Worm (Caenorhabditis elegans): Measurements from ENCODE around the gene Y81G3A.1.

Y81G3A.1 gene

ce11 chrII:13073102-13073501 is 10.6 kb downstream of the Y81G3A.1 start, which contains the start of gene F42G4.5:
TSS of gene F42G4.5 (plus strand) at chrII:13073480.
- TF ChIP-seq skn-1 (tag; optimal IDR thresholded peaks at IDR 0.05): no peak
- TF ChIP-seq elt-2 (tag; optimal IDR thresholded peaks at IDR 0.05): peak; percentile 93
- TF ChIP-seq pqm-1 (tag; optimal IDR thresholded peaks at IDR 0.05): peak; percentile 81

- no peak for TF ChIP-seq unc-39 (tag; optimal IDR thresholded peaks at IDR 0.05)
- no peak for TF ChIP-seq nhr-43 (tag; optimal IDR thresholded peaks at IDR 0.05; ENCODE audit: poor library complexity, severe bottlenecking)
- TF ChIP-seq ama-1 (optimal IDR thresholded peaks at IDR 0.05): no peak
- no peak for TF ChIP-seq nhr-23 (tag; optimal IDR thresholded peaks at IDR 0.05)
- peak; percentile 84 for TF ChIP-seq lin-39 (tag; optimal IDR thresholded peaks at IDR 0.05)
- no peak for TF ChIP-seq nhr-67 (tag; optimal IDR thresholded peaks at IDR 0.05)
- TF ChIP-seq daf-12 (tag; optimal IDR thresholded peaks at IDR 0.05): no peak
- TF ChIP-seq zag-1 (tag; optimal IDR thresholded peaks at IDR 0.05): no peak
- TF ChIP-seq nhr-28 (tag; optimal IDR thresholded peaks at IDR 0.05): no peak
- no peak for TF ChIP-seq ztf-11 (tag; optimal IDR thresholded peaks at IDR 0.05)
- TF ChIP-seq egl-5 (tag; optimal IDR thresholded peaks at IDR 0.05): peak; percentile 6
- TF ChIP-seq nhr-12 (tag; optimal IDR thresholded peaks at IDR 0.05): no peak
- no peak for TF ChIP-seq pha-4 (tag; optimal IDR thresholded peaks at IDR 0.05)
- no peak for TF ChIP-seq jun-1 (tag; optimal IDR thresholded peaks at IDR 0.05)
- peak; percentile 47 for TF ChIP-seq elt-1 (tag; optimal IDR thresholded peaks at IDR 0.05)
- no peak for TF ChIP-seq nhr-237 (tag; optimal IDR thresholded peaks at IDR 0.05)
- no peak for TF ChIP-seq nhr-76 (tag; optimal IDR thresholded peaks at IDR 0.05)
- TF ChIP-seq aly-2 (tag; optimal IDR thresholded peaks at IDR 0.05): no peak
- no peak for TF ChIP-seq elt-3 (tag; optimal IDR thresholded peaks at IDR 0.05)
Measured at ce11 chrII:13066777-13067290, 16.9 kb downstream of the Y81G3A.1 start.

DNA sequence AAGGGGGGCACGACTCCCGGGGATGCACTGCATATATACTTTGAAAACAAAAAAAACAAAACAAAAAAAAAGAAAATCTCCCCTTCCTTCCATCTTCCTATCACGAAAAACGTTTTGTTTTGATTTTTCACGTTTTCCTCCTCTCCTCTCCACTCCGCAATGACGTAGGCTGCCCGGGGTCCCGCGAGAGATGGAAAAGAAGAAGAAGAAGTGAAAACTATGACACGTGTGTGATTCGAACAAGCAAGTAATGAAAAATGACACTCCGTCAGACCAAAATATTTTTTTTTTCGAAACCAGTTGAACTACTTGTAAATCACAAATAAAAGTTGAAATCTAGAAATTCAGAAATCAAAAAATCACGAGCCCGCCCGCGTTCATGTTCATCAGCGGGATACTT is 18.5 kb downstream of the Y81G3A.1 start:
- TF ChIP-seq nhr-28 (tag; optimal IDR thresholded peaks at IDR 0.05) (no peak), fkh-10 (GFP tag; optimal IDR thresholded peaks at IDR 0.05) (no peak), egl-27 (tag; optimal IDR thresholded peaks at IDR 0.05) (no peak), nfya-1 (tag; optimal IDR thresholded peaks at IDR 0.05; ENCODE audit: insufficient read depth) (peak; percentile 39), pha-4 (tag; optimal IDR thresholded peaks at IDR 0.05) (no peak), lin-15B (tag; optimal IDR thresholded peaks at IDR 0.05) (no peak), snpc-4 (tag; optimal IDR thresholded peaks at IDR 0.05) (no peak), R02D3.7 (tag; optimal IDR thresholded peaks at IDR 0.05) (no peak), zag-1 (tag; optimal IDR thresholded peaks at IDR 0.05) (no peak), hmg-11 (tag; optimal IDR thresholded peaks at IDR 0.05) (no peak), unc-62 (GFP tag; optimal IDR thresholded peaks at IDR 0.05) (no peak), daf-12 (tag; optimal IDR thresholded peaks at IDR 0.05) (no peak), ama-1 (optimal IDR thresholded peaks at IDR 0.05) (no peak), mdl-1 (tag; optimal IDR thresholded peaks at IDR 0.05) (peak; percentile 32), aly-2 (tag; optimal IDR thresholded peaks at IDR 0.05) (no peak), eor-1 (tag; optimal IDR thresholded peaks at IDR 0.05) (no peak)

DNA sequence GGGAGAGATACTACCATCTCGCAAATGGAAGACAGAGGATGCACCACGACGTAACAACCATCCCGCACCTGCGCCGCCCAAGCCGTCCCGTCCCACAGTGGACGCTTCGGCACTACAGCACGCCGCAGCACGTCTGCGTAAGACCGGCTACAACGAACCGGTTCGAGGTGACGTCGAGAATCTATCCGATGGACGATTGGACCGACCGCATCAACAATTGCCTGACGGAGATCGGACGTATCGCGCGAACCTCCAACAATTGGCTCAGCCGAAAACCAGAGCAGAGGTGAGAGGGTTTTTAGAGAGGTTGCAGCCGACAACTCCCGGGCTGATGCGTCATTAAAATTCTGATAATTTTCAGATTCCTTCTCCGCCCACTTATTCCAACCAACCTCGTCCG is 24.5 kb downstream of the Y81G3A.1 start:
- no peak for TF ChIP-seq egl-5 (tag; optimal IDR thresholded peaks at IDR 0.05)
- no peak for TF ChIP-seq nhr-11 (tag; optimal IDR thresholded peaks at IDR 0.05)
- TF ChIP-seq snpc-4 (tag; optimal IDR thresholded peaks at IDR 0.05): no peak
- no peak for TF ChIP-seq fkh-10 (GFP tag; optimal IDR thresholded peaks at IDR 0.05)
- TF ChIP-seq ceh-16 (tag; optimal IDR thresholded peaks at IDR 0.05): no peak
- TF ChIP-seq nhr-237 (tag; optimal IDR thresholded peaks at IDR 0.05): no peak
- no peak for TF ChIP-seq lin-39 (tag; optimal IDR thresholded peaks at IDR 0.05)
- no peak for TF ChIP-seq ceh-28 (tag; optimal IDR thresholded peaks at IDR 0.05)
- TF ChIP-seq elt-3 (tag; optimal IDR thresholded peaks at IDR 0.05): no peak
- TF ChIP-seq jun-1 (tag; optimal IDR thresholded peaks at IDR 0.05): no peak
- TF ChIP-seq elt-1 (tag; optimal IDR thresholded peaks at IDR 0.05): no peak

DNA sequence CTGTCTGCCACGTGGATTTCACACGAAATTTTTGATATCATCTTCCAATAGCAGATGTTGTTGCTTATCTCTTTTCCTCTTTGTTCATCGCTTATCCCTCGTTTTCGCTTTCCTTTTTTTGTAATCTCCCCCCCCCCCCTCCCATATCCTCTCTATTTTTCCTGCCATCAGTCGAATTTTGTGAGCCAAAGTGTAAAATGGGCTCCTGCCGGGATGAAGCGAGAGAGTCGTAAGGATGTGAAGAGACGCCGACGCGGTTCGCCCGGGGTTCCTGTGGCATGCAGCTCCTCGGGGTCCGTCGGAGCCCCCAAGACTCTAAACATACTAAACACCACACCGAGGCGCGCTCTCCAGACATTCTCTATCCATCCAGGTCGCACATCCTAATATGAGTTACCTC is 27.1 kb downstream of the Y81G3A.1 start, which contains the start of gene zyx-1:
Gene zyx-1, plus strand, starts transcription at position 331 of the 400 bp plus-strand sequence.
- TF ChIP-seq nhr-237 (tag; optimal IDR thresholded peaks at IDR 0.05): no peak
- TF ChIP-seq nhr-11 (tag; optimal IDR thresholded peaks at IDR 0.05): no peak
- no peak for TF ChIP-seq lin-15B (tag; optimal IDR thresholded peaks at IDR 0.05)
- no peak for TF ChIP-seq fkh-2 (tag; optimal IDR thresholded peaks at IDR 0.05)
- no peak for TF ChIP-seq ceh-82 (tag; optimal IDR thresholded peaks at IDR 0.05)
